Worm (Caenorhabditis elegans) whole organism, mixed stage, embryonic: Measurements from ENCODE around the gene C54F6.12.

Source experiments
- blmp-1 ChIP-seq: fragments of 150-350 bp; optimal IDR thresholded peaks from 2 replicates; lab custom pipeline; 2014; ENCODE audit warnings: missing biosample characterization, missing genetic modification characterization
- ceh-39 ChIP-seq: fragments of 150-350 bp; optimal IDR thresholded peaks from 2 replicates; lab custom pipeline; 2014; ENCODE audit warnings: missing biosample characterization, missing genetic modification characterization
- ceh-83 ChIP-seq: fragments of 200-800 bp; sonication (Bioruptor generic); optimal IDR thresholded peaks from 2 replicates; lab custom pipeline; 2018; ENCODE audit warnings: mild to moderate bottlenecking, missing genetic modification characterization, missing compliant biosample characterization
- cnd-1 ChIP-seq: fragments of 200-800 bp; sonication (Bioruptor generic); optimal IDR thresholded peaks from 2 replicates; lab custom pipeline; 2018; ENCODE audit warnings: mild to moderate bottlenecking, missing genetic modification characterization, missing compliant biosample characterization
- drap-1 ChIP-seq: fragments of 200-800 bp; sonication (Bioruptor generic); optimal IDR thresholded peaks from 3 replicates; lab custom pipeline; 2018; ENCODE audit warnings: mild to moderate bottlenecking, missing genetic modification characterization, missing compliant biosample characterization
- elt-1 ChIP-seq: sonication (generic microtip); optimal IDR thresholded peaks from 2 replicates; lab custom pipeline; 2017; ENCODE audit warnings: missing genetic modification characterization, mild to moderate bottlenecking, missing compliant biosample characterization, antibody characterized with exemption, moderate library complexity, borderline replicate concordance; ENCODE audit not compliant: insufficient read depth
- elt-3 ChIP-seq: fragments of 150-350 bp; optimal IDR thresholded peaks from 2 replicates; lab custom pipeline; 2014; ENCODE audit warnings: missing biosample characterization, missing genetic modification characterization
- flh-1 ChIP-seq: fragments of 200-800 bp; sonication (Bioruptor generic); optimal IDR thresholded peaks from 2 replicates; lab custom pipeline; 2018; ENCODE audit warnings: mild to moderate bottlenecking, missing genetic modification characterization, moderate library complexity, missing compliant biosample characterization
- ham-2 ChIP-seq: fragments of 200-800 bp; sonication (Bioruptor generic); optimal IDR thresholded peaks from 2 replicates; lab custom pipeline; 2018; ENCODE audit warnings: mild to moderate bottlenecking, missing genetic modification characterization, missing compliant biosample characterization
- hlh-1 ChIP-seq: fragments of 150-350 bp; optimal IDR thresholded peaks from 2 replicates; lab custom pipeline; 2014; ENCODE audit warnings: missing biosample characterization, missing genetic modification reagents, missing genetic modification characterization
- lin-13 ChIP-seq: fragments of 150-350 bp; optimal IDR thresholded peaks from 2 replicates; lab custom pipeline; 2014; ENCODE audit warnings: missing biosample characterization, missing genetic modification characterization
- lin-32 ChIP-seq: fragments of 200-800 bp; sonication (Bioruptor generic); optimal IDR thresholded peaks from 2 replicates; lab custom pipeline; 2018; ENCODE audit warnings: mild to moderate bottlenecking, missing genetic modification characterization, missing compliant biosample characterization
- mls-2 ChIP-seq: sonication (generic microtip); optimal IDR thresholded peaks from 2 replicates; lab custom pipeline; 2016; ENCODE audit warnings: mild to moderate bottlenecking, missing genetic modification characterization, moderate library complexity, missing compliant biosample characterization
- nhr-12 ChIP-seq: fragments of 150-350 bp; optimal IDR thresholded peaks from 2 replicates; lab custom pipeline; 2014; ENCODE audit warnings: missing biosample characterization, missing genetic modification characterization
- nhr-2 ChIP-seq: fragments of 150-350 bp; optimal IDR thresholded peaks from 2 replicates; lab custom pipeline; 2014; ENCODE audit warnings: missing biosample characterization, missing genetic modification characterization
- nhr-237 ChIP-seq: fragments of 150-350 bp; optimal IDR thresholded peaks from 2 replicates; lab custom pipeline; 2014; ENCODE audit warnings: missing biosample characterization, missing genetic modification characterization
- nhr-28 ChIP-seq: fragments of 150-350 bp; optimal IDR thresholded peaks from 2 replicates; lab custom pipeline; 2014; ENCODE audit warnings: missing biosample characterization, missing genetic modification characterization
- nhr-76 ChIP-seq: sonication (generic microtip); optimal IDR thresholded peaks from 2 replicates; lab custom pipeline; 2017; ENCODE audit warnings: missing biosample characterization, missing genetic modification characterization
- pha-4 ChIP-seq: fragments of 150-350 bp; optimal IDR thresholded peaks from 2 replicates; lab custom pipeline; 2018; ENCODE audit warnings: missing biosample characterization, missing genetic modification reagents, missing genetic modification characterization
- snpc-4 ChIP-seq: fragments of 150-350 bp; optimal IDR thresholded peaks from 2 replicates; lab custom pipeline; 2014; ENCODE audit warnings: missing biosample characterization, missing genetic modification characterization
- sptf-1 ChIP-seq: sonication (generic microtip); optimal IDR thresholded peaks from 2 replicates; lab custom pipeline; 2017; ENCODE audit warnings: mild to moderate bottlenecking, missing genetic modification characterization, moderate library complexity, missing compliant biosample characterization
- tbx-8 ChIP-seq: fragments of 200-800 bp; sonication (Bioruptor generic); optimal IDR thresholded peaks from 2 replicates; lab custom pipeline; 2018; ENCODE audit warnings: mild to moderate bottlenecking, missing genetic modification characterization, moderate library complexity, missing compliant biosample characterization
- unc-120 ChIP-seq: sonication (generic microtip); optimal IDR thresholded peaks from 2 replicates; lab custom pipeline; 2017; ENCODE audit warnings: missing genetic modification characterization, missing compliant biosample characterization; ENCODE audit not compliant: poor library complexity, severe bottlenecking
- unc-39 ChIP-seq: fragments of 150-350 bp; optimal IDR thresholded peaks from 2 replicates; lab custom pipeline; 2014; ENCODE audit warnings: missing biosample characterization, missing genetic modification characterization
- unc-62 ChIP-seq: fragments of 150-350 bp; optimal IDR thresholded peaks from 2 replicates; lab custom pipeline; 2014; ENCODE audit warnings: missing biosample characterization, missing genetic modification reagents, missing genetic modification characterization
- zip-8 ChIP-seq: fragments of 150-350 bp; optimal IDR thresholded peaks from 2 replicates; lab custom pipeline; 2014; ENCODE audit warnings: missing biosample characterization, missing genetic modification characterization
- ztf-11 ChIP-seq: fragments of 150-350 bp; optimal IDR thresholded peaks from 2 replicates; lab custom pipeline; 2014; ENCODE audit warnings: missing biosample characterization, missing genetic modification characterization

The C54F6.12 gene

DNA sequence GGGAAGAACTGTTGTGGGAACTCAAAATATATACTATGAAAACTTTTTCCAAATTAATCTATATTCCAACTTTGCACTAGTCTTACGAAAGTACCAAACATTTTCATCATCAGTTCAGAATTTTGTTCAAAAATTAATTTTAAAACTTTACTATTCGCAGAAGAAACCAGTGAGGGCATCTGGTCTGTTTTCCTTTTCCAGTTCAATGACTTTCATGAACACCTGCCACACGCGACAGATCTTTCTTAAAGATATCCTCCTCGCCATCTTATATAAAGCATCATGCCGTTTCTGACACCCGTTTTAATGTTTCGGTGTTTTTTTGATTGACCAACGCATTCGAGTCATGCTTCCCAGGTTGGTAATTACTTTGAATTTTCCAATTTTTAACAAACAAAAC lies 5.0 kb downstream of the C54F6.12 start, which contains the start of gene C54F6.3:
TSS of gene C54F6.3 (plus strand) at position 301 of the 400 bp plus-strand sequence.
- TF ChIP-seq drap-1 (GFP tag; lab: Kevin White, UChicago) = no peak

ce11 chrV:7529840-7530239 lies 8.1 kb downstream of the C54F6.12 start, which contains the start of gene swt-2:
swt-2 (plus strand) TSS chrV:7530140.
- TF ChIP-seq unc-62 (GFP tag; lab: Kevin White, UChicago) = no peak

ce11 chrV:7528816-7529215 lies 9.1 kb downstream of the C54F6.12 start, which contains the start of gene C54F6.5:
C54F6.5 (plus strand) TSS chrV:7529116.
- TF ChIP-seq nhr-76 (tag; lab: Kevin White, UChicago) (no peak), nhr-12 (tag; lab: Kevin White, UChicago) (no peak), elt-1 (tag; lab: Kevin White, UChicago) (no peak), lin-32 (GFP tag; lab: Kevin White, UChicago) (no peak), nhr-2 (tag; lab: Kevin White, UChicago) (no peak), nhr-28 (tag; lab: Kevin White, UChicago) (no peak), pha-4 (tag; lab: Kevin White, UChicago) (no peak), nhr-237 (tag; lab: Kevin White, UChicago) (no peak), tbx-8 (GFP tag; lab: Kevin White, UChicago) (no peak), mls-2 (tag; lab: Kevin White, UChicago) (no peak), blmp-1 (no peak), elt-3 (tag; lab: Kevin White, UChicago) (no peak), unc-39 (tag; lab: Kevin White, UChicago) (no peak), ceh-39 (tag; lab: Kevin White, UChicago) (no peak), drap-1 (GFP tag; lab: Kevin White, UChicago) (no peak), flh-1 (GFP tag; lab: Kevin White, UChicago) (no peak), unc-120 (tag; lab: Kevin White, UChicago) (no peak)

- no peak for TF ChIP-seq ham-2 (GFP tag; lab: Kevin White, UChicago)
- TF ChIP-seq cnd-1 (tag; lab: Kevin White, UChicago) = no peak
- no peak for TF ChIP-seq nhr-76 (tag; lab: Kevin White, UChicago)
- no peak for TF ChIP-seq pha-4 (tag; lab: Kevin White, UChicago)
- TF ChIP-seq nhr-2 (tag; lab: Kevin White, UChicago) = no peak
- no peak for TF ChIP-seq ceh-83 (GFP tag; lab: Kevin White, UChicago)
- TF ChIP-seq flh-1 (GFP tag; lab: Kevin White, UChicago) = no peak
- TF ChIP-seq blmp-1 = no peak
- no peak for TF ChIP-seq elt-1 (tag; lab: Kevin White, UChicago)
These were observed 10.8 kb downstream of the C54F6.12 start, which contains the start of gene C54F6.17 for ce11 chrV:7527153-7527552. C54F6.17 (plus strand) TSS chrV:7527453.

DNA sequence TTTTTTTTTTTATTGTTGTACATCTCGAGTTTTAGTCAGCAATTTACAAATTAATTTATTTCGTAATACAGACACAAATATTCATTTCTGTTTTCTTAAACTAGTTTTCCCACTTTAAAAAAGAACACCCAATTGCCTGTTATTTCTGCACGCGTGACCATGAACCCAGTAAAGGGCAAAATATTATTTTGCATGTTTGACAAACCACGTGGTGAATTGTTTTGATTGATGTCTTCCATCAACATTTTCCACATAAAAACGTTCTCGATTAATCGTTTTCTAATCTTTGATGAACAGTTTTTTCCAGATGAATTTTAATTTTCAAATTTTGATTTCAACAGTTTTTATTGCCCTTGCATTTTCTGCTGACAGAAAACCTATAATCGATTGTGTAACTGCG lies 12.2 kb downstream of the C54F6.12 start, which contains the start of gene C54F6.18:
TSS of gene C54F6.18 (plus strand) at position 301 of the 400 bp plus-strand sequence.
- TF ChIP-seq snpc-4 (tag; lab: Kevin White, UChicago) (no peak), blmp-1 (no peak), pha-4 (tag; lab: Kevin White, UChicago) (no peak), sptf-1 (tag; lab: Kevin White, UChicago) (no peak), ceh-39 (tag; lab: Kevin White, UChicago) (no peak), hlh-1 (no peak), ceh-83 (GFP tag; lab: Kevin White, UChicago) (no peak), ztf-11 (no peak)

ce11 chrV:7524447-7524846 lies 13.5 kb downstream of the C54F6.12 start, which contains the start of gene C54F6.20:
C54F6.20 (plus strand) TSS chrV:7524747.
- TF ChIP-seq tbx-8 (GFP tag; lab: Kevin White, UChicago) (no peak), nhr-28 (tag; lab: Kevin White, UChicago) (no peak), elt-1 (tag; lab: Kevin White, UChicago) (no peak), ceh-83 (GFP tag; lab: Kevin White, UChicago) (no peak), ceh-39 (tag; lab: Kevin White, UChicago) (no peak), drap-1 (GFP tag; lab: Kevin White, UChicago) (no peak), ztf-11 (no peak), zip-8 (tag; lab: Kevin White, UChicago) (no peak), lin-32 (GFP tag; lab: Kevin White, UChicago) (no peak), lin-13 (tag; lab: Kevin White, UChicago) (no peak), unc-62 (GFP tag; lab: Kevin White, UChicago) (no peak), blmp-1 (no peak), nhr-76 (tag; lab: Kevin White, UChicago) (no peak)
